Fruit fly (Drosophila melanogaster): ENCODE results near the gene CG12692.

DNA sequence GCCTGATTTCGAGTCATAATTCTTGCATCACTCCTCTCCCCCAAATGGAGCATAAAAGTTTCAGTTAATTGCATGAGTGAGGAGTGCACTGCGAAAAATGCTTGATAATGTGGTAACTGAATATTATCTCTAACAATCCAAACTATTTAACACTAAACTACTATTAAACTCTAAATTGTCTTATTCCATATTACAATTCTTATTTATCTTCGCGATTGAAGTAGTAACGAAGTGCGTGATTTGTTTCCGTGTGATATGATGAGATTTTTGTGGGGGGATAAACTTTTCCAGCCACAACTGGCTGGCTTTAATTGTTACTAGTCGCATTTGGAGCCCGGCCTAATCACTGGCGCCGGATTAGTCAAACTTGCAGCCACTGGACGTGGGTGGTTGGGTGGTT lies 37.8 kb downstream of the CG12692 start:
- TF ChIP-seq cnc (optimal IDR thresholded peaks at IDR 0.05) (no peak), CG11617 (GFP tag; optimal IDR thresholded peaks at IDR 0.05) (no peak)
